Fruit fly (Drosophila melanogaster) whole organism, embryonic: Measurements from ENCODE around the gene Ugt37A3.

Source experiments
- CG13287 ChIP-seq: fragments of 200-800 bp; sonication (Bioruptor generic); IDR thresholded peaks from 2 replicates; pipeline ENCODE4 v1.3.6; 2022; ENCODE audit warnings: missing biosample characterization, missing genetic modification characterization; ENCODE audit not compliant: partially characterized antibody
- CG14014 ChIP-seq: fragments of 200-800 bp; sonication (Bioruptor generic); IDR thresholded peaks from 2 replicates; pipeline ENCODE4 v1.3.6; 2022; ENCODE audit warnings: missing biosample characterization, missing genetic modification characterization
- CG1529 ChIP-seq: fragments of 200-800 bp; sonication (Bioruptor generic); optimal IDR thresholded peaks from 3 replicates; lab custom pipeline; 2018; ENCODE audit warnings: missing biosample characterization, missing genetic modification characterization
- CG15514 ChIP-seq: fragments of 200-800 bp; sonication (Bioruptor generic); optimal IDR thresholded peaks from 3 replicates; lab custom pipeline; 2017; ENCODE audit warnings: missing biosample characterization, missing genetic modification characterization, mild to moderate bottlenecking, moderate library complexity, missing genetic modification reagents
- CG15601 ChIP-seq: fragments of 200-800 bp; sonication (Bioruptor generic); optimal IDR thresholded peaks from 3 replicates; lab custom pipeline; 2019; ENCODE audit warnings: missing biosample characterization, mild to moderate bottlenecking, missing genetic modification characterization, moderate library complexity
- CG15696 ChIP-seq: fragments of 200-800 bp; sonication (Bioruptor generic); optimal IDR thresholded peaks from 2 replicates; lab custom pipeline; 2019; ENCODE audit warnings: missing biosample characterization, mild to moderate bottlenecking, missing genetic modification characterization, moderate library complexity
- CG17359 ChIP-seq: fragments of 200-800 bp; sonication (Bioruptor generic); optimal IDR thresholded peaks from 3 replicates; lab custom pipeline; 2018; ENCODE audit warnings: missing biosample characterization, mild to moderate bottlenecking, missing genetic modification characterization, moderate library complexity
- CG17361 ChIP-seq: fragments of 200-800 bp; sonication (Bioruptor generic); IDR thresholded peaks from 3 replicates; pipeline ENCODE4 v1.3.6; 2022; ENCODE audit warnings: missing biosample characterization, missing genetic modification characterization
- CG2199 ChIP-seq: fragments of 200-800 bp; sonication (Bioruptor generic); IDR thresholded peaks from 3 replicates; pipeline ENCODE4 v1.3.6; 2022; ENCODE audit warnings: missing biosample characterization, missing genetic modification characterization
- CG2875 ChIP-seq: fragments of 200-800 bp; sonication (Bioruptor generic); optimal IDR thresholded peaks from 2 replicates; lab custom pipeline; 2017; ENCODE audit warnings: missing biosample characterization, mild to moderate bottlenecking, missing genetic modification characterization, missing genetic modification reagents
- CG32767 ChIP-seq: fragments of 200-800 bp; sonication (Bioruptor generic); IDR thresholded peaks from 2 replicates; pipeline ENCODE4 v1.3.6; 2022; ENCODE audit warnings: missing biosample characterization, missing genetic modification characterization
- CG34376 ChIP-seq: fragments of 200-800 bp; sonication (Bioruptor generic); optimal IDR thresholded peaks from 2 replicates; lab custom pipeline; 2018; ENCODE audit warnings: missing biosample characterization, mild to moderate bottlenecking, missing genetic modification characterization
- CG3838 ChIP-seq: fragments of 200-800 bp; sonication (Bioruptor generic); optimal IDR thresholded peaks from 3 replicates; lab custom pipeline; 2016; ENCODE audit warnings: missing biosample characterization, missing genetic modification characterization
- CG4328 ChIP-seq: fragments of 200-800 bp; sonication (Bioruptor generic); optimal IDR thresholded peaks from 3 replicates; lab custom pipeline; 2017; ENCODE audit warnings: missing biosample characterization, missing genetic modification reagents, missing genetic modification characterization
- CG4424 ChIP-seq: fragments of 200-800 bp; sonication (Bioruptor generic); optimal IDR thresholded peaks from 3 replicates; lab custom pipeline; 2016; ENCODE audit warnings: missing biosample characterization, missing genetic modification characterization
- CG6813 ChIP-seq: fragments of 200-800 bp; sonication (Bioruptor generic); optimal IDR thresholded peaks from 2 replicates; lab custom pipeline; 2017; ENCODE audit warnings: missing biosample characterization, missing genetic modification characterization, mild to moderate bottlenecking, moderate library complexity, missing genetic modification reagents
- Dek ChIP-seq: fragments of 200-800 bp; sonication (Bioruptor generic); optimal IDR thresholded peaks from 3 replicates; lab custom pipeline; 2019; ENCODE audit warnings: missing biosample characterization, mild to moderate bottlenecking, missing genetic modification characterization, moderate library complexity
- Doc2 ChIP-seq: fragments of 200-800 bp; sonication (Bioruptor generic); IDR thresholded peaks from 2 replicates; pipeline ENCODE4 v1.3.6; 2022; ENCODE audit warnings: missing biosample characterization, missing genetic modification characterization
- E2f2 ChIP-seq: fragments of 200-800 bp; sonication (Bioruptor generic); IDR thresholded peaks from 2 replicates; pipeline ENCODE4 v1.3.6; 2022; ENCODE audit warnings: missing biosample characterization, missing genetic modification characterization
- HHEX ChIP-seq: fragments of 200-800 bp; sonication (Bioruptor generic); optimal IDR thresholded peaks from 3 replicates; lab custom pipeline; 2017; ENCODE audit warnings: missing biosample characterization, mild to moderate bottlenecking, missing genetic modification characterization, missing genetic modification reagents
- HLHmδ ChIP-seq: fragments of 200-800 bp; sonication (Bioruptor generic); optimal IDR thresholded peaks from 2 replicates; lab custom pipeline; 2018; ENCODE audit warnings: missing biosample characterization, mild to moderate bottlenecking, missing genetic modification characterization, moderate library complexity
- Hr51 ChIP-seq, 2 experiments: fragments of 200-800 bp; sonication (Bioruptor generic); optimal IDR thresholded peaks; 2 replicates in 1 of 2; 3 replicates in 1 of 2; lab custom pipeline; 2016 to 2018; ENCODE audit warnings: missing biosample characterization in 2 of 2, missing genetic modification characterization in 2 of 2, mild to moderate bottlenecking in 1 of 2, moderate library complexity in 1 of 2
- Hr78 ChIP-seq, 2 experiments: fragments of 200-800 bp in 1 of 2; fragments of >200 bp in 1 of 2; sonication (Bioruptor generic) in 1 of 2; optimal IDR thresholded peaks; 2 replicates each; lab custom pipeline; 2017 to 2019; ENCODE audit warnings: missing biosample characterization in 2 of 2, missing genetic modification characterization in 2 of 2, mild to moderate bottlenecking in 1 of 2, moderate library complexity in 1 of 2
- MTF-1 ChIP-seq: fragments of 200-800 bp; sonication (Bioruptor generic); optimal IDR thresholded peaks from 2 replicates; lab custom pipeline; 2018; ENCODE audit warnings: missing biosample characterization, mild to moderate bottlenecking, missing genetic modification characterization, borderline replicate concordance
- Med ChIP-seq: fragments of 200-800 bp; sonication (Bioruptor generic); peaks from one replicate; lab custom pipeline; 2016; ENCODE audit warnings: missing biosample characterization, missing genetic modification characterization, mild to moderate bottlenecking, inconsistent platforms, moderate library complexity
- Xrp1 ChIP-seq: fragments of 200-800 bp; sonication (Bioruptor generic); IDR thresholded peaks from 2 replicates; pipeline ENCODE4 v1.3.6; 2022; ENCODE audit warnings: missing biosample characterization, missing genetic modification characterization
- ab ChIP-seq: fragments of 200-800 bp; sonication (Bioruptor generic); optimal IDR thresholded peaks from 2 replicates; lab custom pipeline; 2016; ENCODE audit warnings: missing biosample characterization, missing genetic modification characterization
- ash1 ChIP-seq: fragments of 200-800 bp; sonication (Bioruptor generic); optimal IDR thresholded peaks from 2 replicates; lab custom pipeline; 2018; ENCODE audit warnings: missing biosample characterization, mild to moderate bottlenecking, missing genetic modification characterization
- chinmo ChIP-seq: fragments of 200-800 bp; sonication (Bioruptor generic); IDR thresholded peaks from 4 replicates; pipeline ENCODE4 v1.3.6; 2022; ENCODE audit warnings: missing biosample characterization, missing genetic modification characterization; ENCODE audit not compliant: partially characterized antibody
- da ChIP-seq: fragments of 200-800 bp; sonication (Bioruptor generic); optimal IDR thresholded peaks from 2 replicates; lab custom pipeline; 2016; ENCODE audit warnings: missing biosample characterization, missing genetic modification characterization
- dmrt11E ChIP-seq: fragments of 200-800 bp; sonication (Bioruptor generic); optimal IDR thresholded peaks from 3 replicates; lab custom pipeline; 2018; ENCODE audit warnings: missing biosample characterization, mild to moderate bottlenecking, missing genetic modification characterization, moderate library complexity
- exex ChIP-seq: fragments of 200-800 bp; sonication (Bioruptor generic); optimal IDR thresholded peaks from 4 replicates; lab custom pipeline; 2018; ENCODE audit warnings: missing biosample characterization, mild to moderate bottlenecking, missing genetic modification characterization, moderate library complexity
- fd102C ChIP-seq: fragments of 200-800 bp; sonication (Bioruptor generic); optimal IDR thresholded peaks from 2 replicates; lab custom pipeline; 2018; ENCODE audit warnings: missing biosample characterization, mild to moderate bottlenecking, missing genetic modification characterization, moderate library complexity
- fd64A ChIP-seq: fragments of 200-800 bp; sonication (Bioruptor generic); optimal IDR thresholded peaks from 3 replicates; lab custom pipeline; 2018; ENCODE audit warnings: missing biosample characterization, mild to moderate bottlenecking, missing genetic modification characterization
- grn ChIP-seq: fragments of 200-800 bp; sonication (Bioruptor generic); optimal IDR thresholded peaks from 3 replicates; lab custom pipeline; 2017; ENCODE audit warnings: missing biosample characterization, missing genetic modification characterization
- kni ChIP-seq: fragments of 200-800 bp; sonication (Bioruptor generic); optimal IDR thresholded peaks from 3 replicates; lab custom pipeline; 2017; ENCODE audit warnings: mild to moderate bottlenecking, missing biosample characterization, missing genetic modification reagents, missing genetic modification characterization
- knrl ChIP-seq: fragments of 200-800 bp; sonication (Bioruptor generic); IDR thresholded peaks from 3 replicates; pipeline ENCODE4 v1.3.6; 2022; ENCODE audit warnings: missing biosample characterization, missing genetic modification characterization; ENCODE audit not compliant: partially characterized antibody
- nerfin-1 ChIP-seq: fragments of 200-800 bp; sonication (Bioruptor generic); optimal IDR thresholded peaks from 3 replicates; lab custom pipeline; 2019; ENCODE audit warnings: missing biosample characterization, mild to moderate bottlenecking, missing genetic modification characterization, moderate library complexity
- oc ChIP-seq: fragments of 200-800 bp; sonication (Bioruptor generic); optimal IDR thresholded peaks from 2 replicates; lab custom pipeline; 2018; ENCODE audit warnings: missing biosample characterization, mild to moderate bottlenecking, missing genetic modification characterization, moderate library complexity
- sd ChIP-seq: fragments of 200-800 bp; sonication (Bioruptor generic); optimal IDR thresholded peaks from 3 replicates; lab custom pipeline; 2018; ENCODE audit warnings: missing biosample characterization, mild to moderate bottlenecking, missing genetic modification characterization, moderate library complexity
- slbo ChIP-seq: fragments of 200-800 bp; sonication (Bioruptor generic); IDR thresholded peaks from 2 replicates; pipeline ENCODE4 v1.3.6; 2022; ENCODE audit warnings: missing biosample characterization, missing genetic modification characterization
- stwl ChIP-seq: fragments of 200-800 bp; sonication (Bioruptor generic); optimal IDR thresholded peaks from 3 replicates; lab custom pipeline; 2018; ENCODE audit warnings: missing biosample characterization, mild to moderate bottlenecking, missing genetic modification characterization, moderate library complexity
- vvl ChIP-seq: fragments of 200-800 bp; sonication (Bioruptor generic); IDR thresholded peaks from 2 replicates; pipeline ENCODE4 v1.3.6; 2022; ENCODE audit warnings: missing biosample characterization, missing genetic modification characterization
- wek ChIP-seq: fragments of 200-800 bp; sonication (Bioruptor generic); optimal IDR thresholded peaks from 3 replicates; lab custom pipeline; 2018; ENCODE audit warnings: missing biosample characterization, mild to moderate bottlenecking, missing genetic modification characterization, moderate library complexity
- z ChIP-seq: fragments of 200-800 bp; sonication (Bioruptor generic); IDR thresholded peaks from 3 replicates; pipeline ENCODE4 v1.3.6; 2022; ENCODE audit warnings: missing biosample characterization, missing genetic modification characterization
- zfh1 ChIP-seq: fragments of 200-800 bp; sonication (Bioruptor generic); IDR thresholded peaks from 3 replicates; pipeline ENCODE4 v1.3.6; 2022; ENCODE audit warnings: missing biosample characterization, missing genetic modification characterization

Ugt37A3 gene

DNA sequence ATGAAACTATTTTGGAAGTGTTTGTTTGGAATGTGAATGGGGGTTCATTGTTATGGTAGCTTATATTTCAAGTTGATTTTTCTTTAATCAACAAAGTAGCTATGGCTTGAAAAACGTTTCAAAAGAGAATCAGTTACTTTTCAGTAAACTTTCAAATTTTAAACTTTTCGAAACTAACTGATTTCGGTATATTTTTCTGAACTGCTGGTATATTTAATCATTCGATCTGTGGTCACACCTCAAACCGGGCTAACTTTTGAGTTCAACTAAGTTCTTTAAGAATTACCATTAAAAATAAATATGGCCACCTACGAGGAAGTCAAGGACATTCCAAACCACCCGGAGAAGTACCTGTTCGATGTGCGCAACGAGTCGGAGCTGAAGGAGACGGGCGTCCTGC lies 38.6 kb downstream of the Ugt37A3 start, which contains the start of gene CG12279 (continued):
- no peak for TF ChIP-seq Med (GFP tag; lab: Kevin White, UChicago)
- TF ChIP-seq z = no peak
- TF ChIP-seq stwl (tag; lab: Kevin White, UChicago) = peak; percentile 5
- no peak for TF ChIP-seq CG34376 (GFP tag; lab: Kevin White, UChicago)
- TF ChIP-seq zfh1 (GFP tag; lab: Robert Waterston, UW) = no peak
- no peak for TF ChIP-seq Doc2 (GFP tag; lab: Robert Waterston, UW)
- TF ChIP-seq CG17361 (GFP tag; lab: Robert Waterston, UW) = no peak
- TF ChIP-seq CG14014 (GFP tag; lab: Robert Waterston, UW) = no peak
- TF ChIP-seq E2f2 (GFP tag; lab: Robert Waterston, UW) = peak; percentile 59
- no peak for TF ChIP-seq CG3838 (GFP tag; lab: Kevin White, UChicago)
- no peak for TF ChIP-seq Hr51 (GFP tag; optimal IDR thresholded peaks at IDR 0.05; lab: Kevin White, UChicago)
- no peak for TF ChIP-seq ash1 (GFP tag; lab: Kevin White, UChicago)

DNA sequence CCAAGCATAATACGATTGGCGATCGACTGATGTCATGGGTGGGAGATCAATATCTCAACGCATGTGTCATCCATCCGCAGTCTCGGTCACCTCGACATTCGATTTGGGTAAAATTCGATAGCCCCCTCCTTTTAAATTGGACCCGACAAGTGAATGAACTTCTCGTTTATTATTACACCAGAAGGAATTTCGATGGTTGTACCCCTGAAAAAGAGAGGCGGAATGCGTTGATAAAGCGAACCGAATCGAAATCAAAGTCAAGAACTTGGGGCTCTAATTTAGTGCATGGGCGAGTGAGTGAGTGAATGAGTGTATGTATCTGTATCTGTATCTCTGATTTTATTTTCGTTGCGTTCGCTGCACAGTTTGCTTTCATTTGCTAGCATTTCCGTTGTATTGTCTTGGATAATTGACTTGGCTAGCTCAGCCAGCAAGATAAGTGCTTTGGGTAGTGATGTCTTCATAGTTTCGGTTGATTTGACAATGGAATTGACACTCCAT lies 41.4 kb downstream of the Ugt37A3 start:
- peak; percentile 94 for TF ChIP-seq sd (tag; lab: Kevin White, UChicago)
- TF ChIP-seq Hr78 (GFP tag; optimal IDR thresholded peaks at IDR 0.05; lab: Kevin White, UChicago) = peak in 1 of 2 experiments; percentile 35
- 0 out of 4 replicates have a peak, but pooled peaks have one; percentile 43 for TF ChIP-seq chinmo (GFP tag; lab: Robert Waterston, UW)
- TF ChIP-seq da (GFP tag; lab: Kevin White, UChicago) = no peak
- peak; percentile 42 for TF ChIP-seq grn (GFP tag; lab: Kevin White, UChicago)
- TF ChIP-seq CG2199 = peak; percentile 82
- TF ChIP-seq CG13287 (GFP tag; lab: Robert Waterston, UW) = no peak
- peak; percentile 55; the same call in 1 of the 2 replicates for TF ChIP-seq CG32767 (GFP tag; lab: Robert Waterston, UW)

DNA sequence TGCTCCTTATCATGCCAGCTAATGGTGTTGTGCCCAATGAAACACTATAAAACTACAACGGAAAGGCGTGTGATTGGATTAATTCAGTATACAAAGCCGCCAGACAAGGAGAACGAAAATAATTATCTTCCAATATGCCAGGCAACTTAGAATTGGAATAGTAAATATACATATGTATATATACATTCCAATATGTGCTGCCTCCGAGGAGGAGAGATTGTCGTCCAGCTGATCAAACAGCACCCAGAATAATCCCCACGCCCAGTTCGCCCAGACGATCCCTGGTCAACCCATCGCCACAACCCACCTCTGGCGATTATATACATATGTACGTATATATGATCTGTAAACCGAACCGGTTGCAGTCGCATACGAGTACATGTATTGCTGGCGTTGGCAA lies 42.2 kb downstream of the Ugt37A3 start:
- peak; percentile 46 for TF ChIP-seq MTF-1 (GFP tag; lab: Kevin White, UChicago)
- TF ChIP-seq slbo (GFP tag; lab: Robert Waterston, UW) = no peak
- TF ChIP-seq nerfin-1 (tag; lab: Kevin White, UChicago) = peak; percentile 36
- peak; percentile 26 for TF ChIP-seq CG2875
- no peak for TF ChIP-seq fd102C
- TF ChIP-seq CG15601 (tag; lab: Kevin White, UChicago) = peak; percentile 27
- peak; percentile 16 for TF ChIP-seq kni
- no peak for TF ChIP-seq CG4328 (GFP tag; lab: Kevin White, UChicago)
- TF ChIP-seq HHEX (GFP tag; lab: Kevin White, UChicago) = peak; percentile 35
- TF ChIP-seq wek = peak; percentile 43
- peak; percentile 35 for TF ChIP-seq CG17359 (tag; lab: Kevin White, UChicago)
- TF ChIP-seq CG1529 = peak; percentile 35
- TF ChIP-seq knrl (GFP tag; lab: Robert Waterston, UW) = no peak
- TF ChIP-seq HLHmδ (GFP tag; lab: Kevin White, UChicago) = peak; percentile 9
- TF ChIP-seq CG6813 (GFP tag; lab: Kevin White, UChicago) = peak; percentile 35
- TF ChIP-seq fd64A (GFP tag; lab: Kevin White, UChicago) = peak; percentile 69
- peak; percentile 36 for TF ChIP-seq CG15696
- TF ChIP-seq oc (tag; lab: Kevin White, UChicago) = peak; percentile 53
- TF ChIP-seq Dek (tag; lab: Kevin White, UChicago) = no peak
- no peak for TF ChIP-seq CG4424 (GFP tag; lab: Kevin White, UChicago)
- peak; percentile 11 for TF ChIP-seq exex (tag; lab: Kevin White, UChicago)
- peak; percentile 27 for TF ChIP-seq dmrt11E (tag; lab: Kevin White, UChicago)
- TF ChIP-seq CG15514 (GFP tag; lab: Kevin White, UChicago) = no peak
- TF ChIP-seq vvl (GFP tag; lab: Robert Waterston, UW) = peak; percentile 37; the same call in 1 of the 2 replicates
- no peak for TF ChIP-seq ab (GFP tag; lab: Kevin White, UChicago)
- peak; percentile 46 for TF ChIP-seq Xrp1 (GFP tag; lab: Robert Waterston, UW)
- TF ChIP-seq Med (GFP tag; lab: Kevin White, UChicago) = peak; percentile 35
